Worm (Caenorhabditis elegans) whole organism, L4 larva: ENCODE measurements around the gene dnc-2.

Source experiments
- F10B5.3 ChIP-seq: sonication (generic microtip); optimal IDR thresholded peaks from 2 replicates; lab custom pipeline; 2016; ENCODE audit warnings: mild to moderate bottlenecking, missing genetic modification characterization, missing compliant biosample characterization
- T20F7.1 ChIP-seq: fragments of 200-800 bp; sonication (Bioruptor generic); optimal IDR thresholded peaks from 2 replicates; lab custom pipeline; 2018; ENCODE audit warnings: mild to moderate bottlenecking, missing genetic modification characterization, missing compliant biosample characterization
- Y5F2A.4 ChIP-seq: fragments of 200-800 bp; sonication (Bioruptor generic); optimal IDR thresholded peaks from 2 replicates; lab custom pipeline; 2018; ENCODE audit warnings: mild to moderate bottlenecking, missing genetic modification characterization, missing compliant biosample characterization
- aha-1 ChIP-seq: fragments of 150-350 bp; peaks from one replicate; lab custom pipeline; 2014; ENCODE audit warnings: missing biosample characterization, missing genetic modification characterization
- arid-1 ChIP-seq: fragments of 200-800 bp; sonication (Bioruptor generic); conservative IDR thresholded peaks from 2 replicates; pipeline ENCODE4 v1.3.6; 2022; ENCODE audit warnings: missing genetic modification reagents, missing genetic modification characterization, missing compliant biosample characterization
- ceh-20 ChIP-seq: fragments of 200-800 bp; sonication (Bioruptor generic); IDR thresholded peaks from 2 replicates; pipeline ENCODE4 v1.3.6; 2022; ENCODE audit warnings: missing genetic modification reagents, missing genetic modification characterization, missing compliant biosample characterization
- ceh-44 ChIP-seq: fragments of 200-800 bp; sonication (Bioruptor generic); IDR thresholded peaks from 2 replicates; pipeline ENCODE4 v1.3.6; 2022; ENCODE audit warnings: missing genetic modification reagents, missing genetic modification characterization, missing compliant biosample characterization
- daf-16 ChIP-seq, 3 experiments: sonication (generic microtip); optimal IDR thresholded peaks; 2 replicates each; lab custom pipeline; 2016 to 2017; ENCODE audit warnings: missing genetic modification characterization in 3 of 3, missing genetic modification reagents in 3 of 3, mild to moderate bottlenecking in 2 of 3, missing compliant biosample characterization in 2 of 3, missing biosample characterization in 1 of 3, moderate library complexity in 1 of 3
- daf-19 ChIP-seq: fragments of 200-800 bp; sonication (Bioruptor generic); conservative IDR thresholded peaks from 2 replicates; pipeline ENCODE4 v1.3.6; 2022; ENCODE audit warnings: missing genetic modification characterization, missing compliant biosample characterization
- dmd-6 ChIP-seq: fragments of 200-800 bp; sonication (Bioruptor generic); IDR thresholded peaks from 2 replicates; pipeline ENCODE4 v1.3.6; 2022; ENCODE audit warnings: missing genetic modification reagents, missing genetic modification characterization, missing compliant biosample characterization
- dmd-9 ChIP-seq: fragments of 200-800 bp; sonication (Bioruptor generic); IDR thresholded peaks from 2 replicates; pipeline ENCODE4 v1.3.6; 2022; ENCODE audit warnings: missing genetic modification reagents, missing genetic modification characterization, missing compliant biosample characterization
- duxl-1 ChIP-seq: sonication (generic microtip); optimal IDR thresholded peaks from 2 replicates; lab custom pipeline; 2016; ENCODE audit warnings: mild to moderate bottlenecking, missing genetic modification characterization, moderate library complexity, missing compliant biosample characterization; ENCODE audit not compliant: poor library complexity
- dve-1 ChIP-seq: sonication (generic microtip); optimal IDR thresholded peaks from 2 replicates; lab custom pipeline; 2017; ENCODE audit warnings: antibody characterized with exemption, mild to moderate bottlenecking, missing genetic modification characterization, missing compliant biosample characterization; ENCODE audit not compliant: insufficient read depth
- fkh-10 ChIP-seq: fragments of 150-350 bp; optimal IDR thresholded peaks from 2 replicates; lab custom pipeline; 2014; ENCODE audit warnings: missing biosample characterization, missing genetic modification reagents, missing genetic modification characterization
- gei-8 ChIP-seq: fragments of 200-800 bp; sonication (Bioruptor generic); optimal IDR thresholded peaks from 2 replicates; lab custom pipeline; 2018; ENCODE audit warnings: mild to moderate bottlenecking, missing genetic modification characterization, missing compliant biosample characterization
- hlh-11 ChIP-seq: fragments of 200-800 bp; sonication (Bioruptor generic); optimal IDR thresholded peaks from 2 replicates; lab custom pipeline; 2018; ENCODE audit warnings: mild to moderate bottlenecking, missing genetic modification characterization, missing compliant biosample characterization
- hlh-30 ChIP-seq: sonication (generic microtip); optimal IDR thresholded peaks from 2 replicates; lab custom pipeline; 2017; ENCODE audit warnings: antibody characterized with exemption, mild to moderate bottlenecking, missing genetic modification characterization, missing compliant biosample characterization; ENCODE audit not compliant: insufficient read depth
- jun-1 ChIP-seq: fragments of 150-350 bp; optimal IDR thresholded peaks from 2 replicates; lab custom pipeline; 2014; ENCODE audit warnings: missing biosample characterization, missing genetic modification reagents, missing genetic modification characterization
- lin-15B ChIP-seq: fragments of 150-350 bp; sonication (generic microtip); optimal IDR thresholded peaks from 3 replicates; lab custom pipeline; 2014; ENCODE audit warnings: missing biosample characterization, missing genetic modification characterization
- lin-38 ChIP-seq: fragments of 200-800 bp; sonication (Bioruptor generic); IDR thresholded peaks from 2 replicates; pipeline ENCODE4 v1.3.6; 2022; ENCODE audit warnings: missing genetic modification reagents, missing genetic modification characterization, missing compliant biosample characterization
- madf-5 ChIP-seq, 2 experiments: fragments of 200-800 bp; sonication (Bioruptor generic); IDR thresholded peaks; 2 replicates each; pipeline ENCODE4 v1.3.6; 2022; ENCODE audit warnings: missing compliant biosample characterization in 2 of 2, missing genetic modification characterization in 2 of 2
- mdl-1 ChIP-seq, 2 experiments: fragments of 150-350 bp in 1 of 2; sonication (generic microtip) in 1 of 2; optimal IDR thresholded peaks; 2 replicates each; lab custom pipeline; 2014 to 2017; ENCODE audit warnings: missing biosample characterization in 2 of 2, missing genetic modification characterization in 2 of 2
- mdt-29 ChIP-seq: fragments of 200-800 bp; sonication (Bioruptor generic); IDR thresholded peaks from 2 replicates; pipeline ENCODE4 v1.3.6; 2022; ENCODE audit warnings: missing genetic modification reagents, missing genetic modification characterization, missing compliant biosample characterization
- mes-2 ChIP-seq: sonication (generic microtip); optimal IDR thresholded peaks from 2 replicates; lab custom pipeline; 2016; ENCODE audit warnings: missing genotype, mild to moderate bottlenecking, missing genetic modification characterization, missing compliant biosample characterization; ENCODE audit not compliant: poor library complexity, severe bottlenecking
- mxl-2 ChIP-seq: fragments of 200-800 bp; sonication (Bioruptor generic); conservative IDR thresholded peaks from 2 replicates; pipeline ENCODE4 v1.3.6; 2022; ENCODE audit warnings: missing genetic modification reagents, missing genetic modification characterization, missing compliant biosample characterization
- mxl-3 ChIP-seq: fragments of 200-800 bp; sonication (Bioruptor generic); optimal IDR thresholded peaks from 2 replicates; lab custom pipeline; 2018; ENCODE audit warnings: mild to moderate bottlenecking, missing genetic modification characterization, missing compliant biosample characterization
- nhr-10 ChIP-seq: fragments of 150-350 bp; optimal IDR thresholded peaks from 2 replicates; lab custom pipeline; 2014; ENCODE audit warnings: missing biosample characterization, missing genetic modification characterization
- nhr-102 ChIP-seq: sonication (generic microtip); optimal IDR thresholded peaks from 2 replicates; lab custom pipeline; 2016; ENCODE audit warnings: mild to moderate bottlenecking, missing genetic modification characterization, moderate library complexity, missing compliant biosample characterization
- nhr-11 ChIP-seq: fragments of 150-350 bp; optimal IDR thresholded peaks from 2 replicates; lab custom pipeline; 2014; ENCODE audit warnings: missing biosample characterization, missing genetic modification characterization
- nhr-42 ChIP-seq: fragments of 200-800 bp; sonication (Bioruptor generic); IDR thresholded peaks from 2 replicates; pipeline ENCODE4 v1.3.6; 2022; ENCODE audit warnings: missing genetic modification characterization, missing compliant biosample characterization
- nhr-48 ChIP-seq: sonication (generic microtip); optimal IDR thresholded peaks from 2 replicates; lab custom pipeline; 2016; ENCODE audit warnings: mild to moderate bottlenecking, missing genetic modification characterization, missing compliant biosample characterization
- nhr-76 ChIP-seq: fragments of 150-350 bp; optimal IDR thresholded peaks from 2 replicates; lab custom pipeline; 2014; ENCODE audit warnings: missing biosample characterization, missing genetic modification characterization
- pha-4 ChIP-seq, 2 experiments: fragments of 150-350 bp in 1 of 2; fragments of 200-800 bp in 1 of 2; sonication (Bioruptor generic) in 1 of 2; IDR thresholded peaks in 1 of 2; optimal IDR thresholded peaks in 1 of 2; 2 replicates each; pipeline versions ENCODE4 v1.3.6 to Lab custom; 2014 to 2022; ENCODE audit warnings: missing genetic modification characterization in 2 of 2, missing genetic modification reagents in 2 of 2, missing biosample characterization in 1 of 2, missing compliant biosample characterization in 1 of 2
- php-3 ChIP-seq: fragments of 200-800 bp; sonication (Bioruptor generic); IDR thresholded peaks from 2 replicates; pipeline ENCODE4 v1.3.6; 2022; ENCODE audit warnings: missing genetic modification reagents, missing genetic modification characterization, missing compliant biosample characterization
- rbr-2 ChIP-seq: sonication (generic microtip); optimal IDR thresholded peaks from 2 replicates; lab custom pipeline; 2016; ENCODE audit warnings: missing genotype, missing genetic modification characterization, missing compliant biosample characterization
- set-16 ChIP-seq: fragments of 200-800 bp; sonication (Bioruptor generic); IDR thresholded peaks from 2 replicates; pipeline ENCODE4 v1.3.6; 2022; ENCODE audit warnings: missing genetic modification reagents, missing genetic modification characterization, missing compliant biosample characterization
- spr-1 ChIP-seq: sonication (generic microtip); optimal IDR thresholded peaks from 2 replicates; lab custom pipeline; 2016; ENCODE audit warnings: mild to moderate bottlenecking, missing genetic modification characterization, missing compliant biosample characterization
- spr-3 ChIP-seq: fragments of 200-800 bp; sonication (Bioruptor generic); optimal IDR thresholded peaks from 2 replicates; lab custom pipeline; 2018; ENCODE audit warnings: mild to moderate bottlenecking, missing genetic modification characterization, missing compliant biosample characterization
- unc-62 ChIP-seq, 3 experiments: fragments of 150-350 bp in 1 of 3; sonication (generic microtip); optimal IDR thresholded peaks in 2 of 3; peaks in 1 of 3; 1 replicate in 1 of 3; 2 replicates in 2 of 3; lab custom pipeline; 2014 to 2017; ENCODE audit warnings: missing biosample characterization in 3 of 3, missing genetic modification characterization in 3 of 3, missing genetic modification reagents in 3 of 3, missing genotype in 1 of 3
- zag-1 ChIP-seq: fragments of 150-350 bp; optimal IDR thresholded peaks from 2 replicates; lab custom pipeline; 2014; ENCODE audit warnings: missing biosample characterization, missing genetic modification characterization
- zfp-3 ChIP-seq: fragments of 200-800 bp; sonication (Bioruptor generic); conservative IDR thresholded peaks from 2 replicates; pipeline ENCODE4 v1.3.6; 2022; ENCODE audit warnings: missing genetic modification reagents, missing genetic modification characterization, missing compliant biosample characterization
- zip-11 ChIP-seq: fragments of 200-800 bp; sonication (Bioruptor generic); IDR thresholded peaks from 2 replicates; pipeline ENCODE4 v1.3.6; 2022; ENCODE audit warnings: missing genetic modification characterization, missing compliant biosample characterization

Gene dnc-2

DNA sequence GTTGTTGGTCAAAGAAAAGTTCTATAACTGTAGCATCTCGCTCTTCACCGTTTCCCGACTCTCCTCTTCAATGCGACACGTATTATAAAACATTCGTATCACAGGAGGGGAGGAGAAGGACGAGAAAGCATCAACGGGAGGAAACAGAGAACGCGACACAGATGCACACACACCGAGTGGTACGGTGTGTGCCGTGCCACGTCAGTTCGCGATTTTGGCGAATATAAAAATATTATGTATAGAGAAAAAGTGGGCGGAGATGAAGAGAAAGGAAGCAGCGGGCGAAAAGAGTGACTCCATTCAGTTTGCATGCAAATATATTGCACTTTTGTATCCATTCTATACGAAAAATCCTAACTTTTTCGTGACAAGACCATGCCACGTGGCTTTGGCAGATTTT, 10.8 kb downstream of the dnc-2 start (continued):
- TF ChIP-seq php-3 (GFP tag; lab: Robert Waterston, UW), result 0 out of 2 replicates have a peak, but pooled peaks have one; percentile 20
- TF ChIP-seq arid-1 (GFP tag; lab: Robert Waterston, UW), result 0 out of 2 replicates have a peak, but pooled peaks have one; percentile 15
- TF ChIP-seq set-16 (GFP tag; lab: Robert Waterston, UW), result no peak
- peak in 1 of 2 experiments; percentile 62 for TF ChIP-seq unc-62 (GFP tag; optimal IDR thresholded peaks at IDR 0.05 in 1 of 2; lab: Kevin White, UChicago)
- TF ChIP-seq unc-62 (tag; optimal IDR thresholded peaks at IDR 0.05; lab: Kevin White, UChicago), result no peak
- peak; percentile 13 for TF ChIP-seq mxl-3 (GFP tag; lab: Kevin White, UChicago)
- TF ChIP-seq, all 104 proteins: peak for 19

- TF ChIP-seq lin-38 (GFP tag; lab: Robert Waterston, UW), result peak; percentile 53
- TF ChIP-seq jun-1 (tag; lab: Kevin White, UChicago), result no peak
- peak in 1 of 2 experiments; percentile 3 for TF ChIP-seq daf-16 (GFP tag; optimal IDR thresholded peaks at IDR 0.05; lab: Kevin White, UChicago)
- peak; percentile 3 for TF ChIP-seq daf-16 (tag; optimal IDR thresholded peaks at IDR 0.05; lab: Kevin White, UChicago)
Measured at ce11 chrIII:5908408-5908807, 17.1 kb downstream of the dnc-2 start, which contains the start of gene C28H8.3. C28H8.3 (plus strand) TSS chrIII:5908700.

DNA sequence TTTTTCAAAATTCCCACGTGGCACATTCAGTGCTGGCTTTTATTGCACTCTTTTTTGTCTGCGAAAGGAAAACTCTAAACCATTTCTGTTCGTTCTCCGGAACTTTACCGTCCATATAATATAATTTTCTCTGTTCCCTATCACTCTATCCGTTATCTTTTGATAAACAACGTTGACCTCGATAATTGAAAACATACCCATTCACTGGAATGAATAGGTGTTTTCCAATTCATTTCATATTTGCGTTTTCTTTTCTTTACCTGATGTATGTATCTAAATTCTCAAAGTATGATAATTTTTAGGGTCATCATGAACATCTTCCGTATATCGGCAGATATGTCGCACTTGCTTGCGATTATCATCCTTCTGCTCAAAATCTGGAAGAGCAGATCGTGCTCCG, 18.8 kb downstream of the dnc-2 start, which contains the start of gene erd-2.2:
TSS of gene erd-2.2 (plus strand) at position 301 of the 400 bp plus-strand sequence.
- TF ChIP-seq daf-16 (GFP tag; optimal IDR thresholded peaks at IDR 0.05; lab: Kevin White, UChicago) (no peak), daf-16 (tag; optimal IDR thresholded peaks at IDR 0.05; lab: Kevin White, UChicago) (peak; percentile 62), Y5F2A.4 (GFP tag; lab: Kevin White, UChicago) (no peak)
- TF ChIP-seq, all 104 proteins: peak for 1

ce11 chrIII:5906059-5906458, 19.5 kb downstream of the dnc-2 start, which contains the start of gene dpff-1:
dpff-1 (minus strand) TSS chrIII:5906346.
- TF ChIP-seq daf-19 (no peak), Y5F2A.4 (GFP tag; lab: Kevin White, UChicago) (no peak), nhr-42 (GFP tag; lab: Robert Waterston, UW) (no peak), nhr-76 (no peak), dmd-9 (no peak), nhr-48 (tag; lab: Kevin White, UChicago) (no peak), madf-5 (GFP tag; IDR thresholded peaks at IDR 0.05; lab: Robert Waterston, UW) (no peak), lin-15B (tag; lab: Kevin White, UChicago) (no peak), mxl-2 (no peak), T20F7.1 (GFP tag; lab: Kevin White, UChicago) (no peak), hlh-11 (tag; lab: Kevin White, UChicago) (peak; percentile 12), spr-3 (GFP tag; lab: Kevin White, UChicago) (no peak), mdl-1 (tag; optimal IDR thresholded peaks at IDR 0.05; lab: Kevin White, UChicago) (no peak), dmd-6 (0 out of 2 replicates have a peak, but pooled peaks have one; percentile 7), gei-8 (no peak), nhr-102 (tag; lab: Kevin White, UChicago) (no peak), zag-1 (no peak), fkh-10 (GFP tag; lab: Kevin White, UChicago) (no peak), zip-11 (no peak), spr-1 (tag; lab: Kevin White, UChicago) (no peak), zfp-3 (GFP tag; lab: Robert Waterston, UW) (no peak), duxl-1 (no peak), mdt-29 (GFP tag; lab: Robert Waterston, UW) (no peak), nhr-10 (tag; lab: Kevin White, UChicago) (no peak), pha-4 (GFP tag; IDR thresholded peaks at IDR 0.05; lab: Robert Waterston, UW) (no peak), pha-4 (tag; optimal IDR thresholded peaks at IDR 0.05; lab: Kevin White, UChicago) (no peak), rbr-2 (tag; lab: Kevin White, UChicago) (no peak), ceh-20 (no peak), mes-2 (tag; lab: Kevin White, UChicago) (peak; percentile 64), hlh-30 (tag; lab: Kevin White, UChicago) (peak; percentile 16), dve-1 (peak; percentile 30), aha-1 (tag; lab: Kevin White, UChicago) (no peak), ceh-44 (GFP tag; lab: Robert Waterston, UW) (no peak), F10B5.3 (tag; lab: Kevin White, UChicago) (no peak), nhr-11 (tag; lab: Kevin White, UChicago) (no peak)
